Worm (Caenorhabditis elegans) whole organism, mixed stage, embryonic: ENCODE results near the gene sams-1.

Source experiments
- elt-3 ChIP-seq: fragments of 150-350 bp; optimal IDR thresholded peaks from 2 replicates; lab custom pipeline; 2014; ENCODE audit warnings: missing biosample characterization, missing genetic modification characterization
- lsy-2 ChIP-seq: fragments of 150-350 bp; optimal IDR thresholded peaks from 2 replicates; lab custom pipeline; 2014; ENCODE audit warnings: missing biosample characterization, missing genetic modification characterization
- pha-4 ChIP-seq: fragments of 150-350 bp; optimal IDR thresholded peaks from 2 replicates; lab custom pipeline; 2018; ENCODE audit warnings: missing biosample characterization, missing genetic modification reagents, missing genetic modification characterization
- unc-120 ChIP-seq: sonication (generic microtip); optimal IDR thresholded peaks from 2 replicates; lab custom pipeline; 2017; ENCODE audit warnings: missing genetic modification characterization, missing compliant biosample characterization; ENCODE audit not compliant: poor library complexity, severe bottlenecking
- unc-62 ChIP-seq: fragments of 150-350 bp; optimal IDR thresholded peaks from 2 replicates; lab custom pipeline; 2014; ENCODE audit warnings: missing biosample characterization, missing genetic modification reagents, missing genetic modification characterization
- ztf-11 ChIP-seq: fragments of 150-350 bp; optimal IDR thresholded peaks from 2 replicates; lab custom pipeline; 2014; ENCODE audit warnings: missing biosample characterization, missing genetic modification characterization

- no peak for TF ChIP-seq pha-4 (tag; lab: Kevin White, UChicago)
- no peak for TF ChIP-seq unc-62
- no peak for TF ChIP-seq unc-120 (tag; lab: Kevin White, UChicago)
- TF ChIP-seq lsy-2 (tag; lab: Kevin White, UChicago) = no peak
- TF ChIP-seq elt-3 (tag; lab: Kevin White, UChicago) = no peak
- TF ChIP-seq ztf-11 (tag; lab: Kevin White, UChicago) = no peak
Measured at ce11 chrX:12004925-12005324, 39.2 kb downstream of the sams-1 start.
